Worm (Caenorhabditis elegans): ENCODE data around the gene R05C11.2.

ce11 chrIV:2032946-2033411, 25.9 kb downstream of the R05C11.2 start, which contains the start of gene cpsf-1:
- TF ChIP-seq hmg-4 (GFP tag; optimal IDR thresholded peaks at IDR 0.05) (no peak), ama-1 (optimal IDR thresholded peaks at IDR 0.05) (no peak), hnd-1 (tag; optimal IDR thresholded peaks at IDR 0.05) (no peak), ets-7 (tag; optimal IDR thresholded peaks at IDR 0.05) (no peak), scrt-1 (GFP tag; IDR thresholded peaks at IDR 0.05) (no peak), tbx-37 (GFP tag; conservative IDR thresholded peaks at IDR 0.05) (peak; percentile 69), F13C5.2 (tag; optimal IDR thresholded peaks at IDR 0.05) (peak; percentile 61)

Measured in whole organism, early embryonic.